Worm (Caenorhabditis elegans) whole organism, late embryonic: ENCODE measurements around the gene K02B7.3.

ENCODE experiments used
- C08G9.2 ChIP-seq: sonication (generic microtip); optimal IDR thresholded peaks from 2 replicates; lab custom pipeline; 2016; ENCODE audit warnings: mild to moderate bottlenecking, missing genetic modification characterization, moderate library complexity, missing compliant biosample characterization
- ceh-14 ChIP-seq: sonication (generic microtip); optimal IDR thresholded peaks from 2 replicates; lab custom pipeline; 2016; ENCODE audit warnings: missing genotype, missing genetic modification characterization, missing compliant biosample characterization
- ceh-22 ChIP-seq: sonication (generic microtip); optimal IDR thresholded peaks from 2 replicates; lab custom pipeline; 2017; ENCODE audit warnings: missing biosample characterization, missing genetic modification characterization
- ceh-48 ChIP-seq: sonication (generic microtip); optimal IDR thresholded peaks from 2 replicates; lab custom pipeline; 2016; ENCODE audit warnings: missing genetic modification characterization, inconsistent platforms, missing compliant biosample characterization
- ets-4 ChIP-seq: sonication (generic microtip); optimal IDR thresholded peaks from 2 replicates; lab custom pipeline; 2016; ENCODE audit warnings: missing genetic modification characterization, missing compliant biosample characterization
- fkh-10 ChIP-seq: fragments of 150-350 bp; optimal IDR thresholded peaks from 2 replicates; lab custom pipeline; 2014; ENCODE audit warnings: missing biosample characterization, missing genetic modification reagents, missing genetic modification characterization
- hlh-30 ChIP-seq: sonication (generic microtip); optimal IDR thresholded peaks from 2 replicates; lab custom pipeline; 2017; ENCODE audit warnings: antibody characterized with exemption, missing genetic modification characterization, missing compliant biosample characterization; ENCODE audit not compliant: insufficient read depth
- lim-6 ChIP-seq: sonication (generic microtip); optimal IDR thresholded peaks from 2 replicates; lab custom pipeline; 2016; ENCODE audit warnings: missing genetic modification characterization, missing compliant biosample characterization
- nhr-11 ChIP-seq: fragments of 150-350 bp; optimal IDR thresholded peaks from 2 replicates; lab custom pipeline; 2014; ENCODE audit warnings: missing biosample characterization, missing genetic modification characterization
- unc-55 ChIP-seq: sonication (generic microtip); optimal IDR thresholded peaks from 2 replicates; lab custom pipeline; 2017; ENCODE audit warnings: missing biosample characterization, missing genetic modification reagents, missing genetic modification characterization
- unc-86 ChIP-seq: sonication (generic microtip); optimal IDR thresholded peaks from 2 replicates; lab custom pipeline; 2016; ENCODE audit warnings: missing genetic modification characterization, missing compliant biosample characterization

DNA sequence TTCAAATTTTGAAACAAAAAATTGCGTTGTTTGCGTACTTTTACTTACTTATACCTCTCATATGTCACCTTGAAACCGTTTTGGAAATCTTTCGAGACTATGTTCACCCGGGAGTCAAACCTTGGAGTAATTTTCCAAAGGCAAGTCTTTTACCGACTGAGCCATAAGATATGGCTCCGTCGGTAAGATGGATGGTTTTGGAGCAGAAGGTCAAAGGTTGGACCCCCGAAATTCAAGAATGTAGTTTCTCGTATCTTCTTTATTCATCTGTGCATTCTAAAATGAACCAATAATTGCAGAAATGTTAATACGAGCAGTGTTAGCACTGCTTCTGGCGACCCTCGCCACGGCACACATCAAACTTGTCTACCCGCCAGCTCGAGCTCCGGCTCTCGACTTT is 10.1 kb upstream of the K02B7.3 start, which contains the start of gene C09F9.2:
- TF ChIP-seq ets-4 (tag; lab: Kevin White, UChicago): no peak
- no peak for TF ChIP-seq hlh-30 (tag; lab: Kevin White, UChicago)
- no peak for TF ChIP-seq C08G9.2 (tag; lab: Kevin White, UChicago)
- TF ChIP-seq unc-86 (tag; lab: Kevin White, UChicago): no peak
- no peak for TF ChIP-seq unc-55 (GFP tag; lab: Kevin White, UChicago)
- no peak for TF ChIP-seq ceh-48 (tag; lab: Kevin White, UChicago)
- TF ChIP-seq ceh-14 (tag; lab: Kevin White, UChicago): no peak
- no peak for TF ChIP-seq fkh-10 (GFP tag; lab: Kevin White, UChicago)
- TF ChIP-seq lim-6: no peak
- no peak for TF ChIP-seq ceh-22
- TF ChIP-seq nhr-11 (tag; lab: Kevin White, UChicago): no peak
